Fruit fly (Drosophila melanogaster) whole organism, embryonic: Measurements from ENCODE around the gene CG14718.
A peak's percentile ranks its signal among the peaks of the same experiment; 100 is the strongest.

Experiments used
- Ada2b ChIP-seq: fragments of 200-800 bp; sonication (Bioruptor generic); IDR thresholded peaks from 2 replicates; pipeline ENCODE4 v1.3.6; 2022; ENCODE audit warnings: missing biosample characterization, missing genetic modification characterization
- Adf1 ChIP-seq: fragments of 200-800 bp; sonication (Bioruptor generic); IDR thresholded peaks from 2 replicates; pipeline ENCODE4 v1.3.6; 2022; ENCODE audit warnings: missing biosample characterization, missing genetic modification characterization
- CG1024 ChIP-seq: fragments of 200-800 bp; sonication (Bioruptor generic); IDR thresholded peaks from 2 replicates; pipeline ENCODE4 v1.3.6; 2022; ENCODE audit warnings: missing biosample characterization, missing genetic modification characterization
- CG12219 ChIP-seq: fragments of 200-800 bp; sonication (Bioruptor generic); optimal IDR thresholded peaks from 3 replicates; lab custom pipeline; 2018; ENCODE audit warnings: missing biosample characterization, mild to moderate bottlenecking, missing genetic modification characterization
- CG12659 ChIP-seq: fragments of 200-800 bp; sonication (Bioruptor generic); optimal IDR thresholded peaks from 3 replicates; lab custom pipeline; 2017; ENCODE audit warnings: mild to moderate bottlenecking, missing biosample characterization, missing genetic modification reagents, missing genetic modification characterization
- CG18599 ChIP-seq: fragments of 200-800 bp; sonication (Bioruptor generic); optimal IDR thresholded peaks from 3 replicates; lab custom pipeline; 2017; ENCODE audit warnings: missing biosample characterization, missing genetic modification characterization, mild to moderate bottlenecking, moderate library complexity, missing genetic modification reagents
- CG2678 ChIP-seq: fragments of 200-800 bp; sonication (Bioruptor generic); optimal IDR thresholded peaks from 3 replicates; lab custom pipeline; 2019; ENCODE audit warnings: missing biosample characterization, mild to moderate bottlenecking, missing genetic modification characterization, moderate library complexity
- CG30020 ChIP-seq: fragments of 200-800 bp; optimal IDR thresholded peaks from 2 replicates; lab custom pipeline; 2019; ENCODE audit warnings: missing biosample characterization, mild to moderate bottlenecking, missing genetic modification characterization, moderate library complexity
- CG31224 ChIP-seq: fragments of 200-800 bp; sonication (Bioruptor generic); IDR thresholded peaks from 2 replicates; pipeline ENCODE4 v1.3.6; 2022; ENCODE audit warnings: missing biosample characterization, missing genetic modification characterization
- CG31365 ChIP-seq: fragments of 200-800 bp; sonication (Bioruptor generic); optimal IDR thresholded peaks from 2 replicates; lab custom pipeline; 2018; ENCODE audit warnings: missing biosample characterization, mild to moderate bottlenecking, missing genetic modification characterization
- CG32772 ChIP-seq: fragments of 200-800 bp; sonication (Bioruptor generic); IDR thresholded peaks from 2 replicates; pipeline ENCODE4 v1.3.6; 2022; ENCODE audit warnings: missing biosample characterization, missing genetic modification characterization
- CG33213 ChIP-seq: fragments of 200-800 bp; sonication (Bioruptor generic); optimal IDR thresholded peaks from 3 replicates; lab custom pipeline; 2016; ENCODE audit warnings: missing biosample characterization, missing genetic modification characterization
- CG43689 ChIP-seq: fragments of 200-800 bp; sonication (Bioruptor generic); IDR thresholded peaks from 2 replicates; pipeline ENCODE4 v1.3.6; 2022; ENCODE audit warnings: missing biosample characterization, missing genetic modification characterization
- CG5180 ChIP-seq: fragments of 200-800 bp; sonication (Bioruptor generic); optimal IDR thresholded peaks from 3 replicates; lab custom pipeline; 2017; ENCODE audit warnings: missing biosample characterization, missing genetic modification characterization, mild to moderate bottlenecking, moderate library complexity, missing genetic modification reagents
- CG6683 ChIP-seq: fragments of 200-800 bp; sonication (Bioruptor generic); optimal IDR thresholded peaks from 2 replicates; lab custom pipeline; 2017; ENCODE audit warnings: missing biosample characterization, mild to moderate bottlenecking, missing genetic modification characterization, missing genetic modification reagents
- CG8765 ChIP-seq: fragments of 200-800 bp; sonication (Bioruptor generic); IDR thresholded peaks from 2 replicates; pipeline ENCODE4 v1.3.6; 2022; ENCODE audit warnings: missing biosample characterization, missing genetic modification characterization
- CG9727 ChIP-seq: fragments of 200-800 bp; sonication (Bioruptor generic); optimal IDR thresholded peaks from 3 replicates; lab custom pipeline; 2017; ENCODE audit warnings: missing biosample characterization, mild to moderate bottlenecking, missing genetic modification characterization
- D ChIP-seq, 2 experiments: fragments of 200-800 bp in 1 of 2; fragments of >200 bp in 1 of 2; sonication (Bioruptor generic) in 1 of 2; optimal IDR thresholded peaks; 2 replicates in 1 of 2; 3 replicates in 1 of 2; lab custom pipeline; 2017; ENCODE audit warnings: mild to moderate bottlenecking in 1 of 2, missing biosample characterization in 1 of 2, missing genetic modification characterization in 1 of 2, missing genetic modification reagents in 1 of 2
- D19B ChIP-seq: fragments of 200-800 bp; sonication (Bioruptor generic); optimal IDR thresholded peaks from 2 replicates; lab custom pipeline; 2017; ENCODE audit warnings: missing biosample characterization, mild to moderate bottlenecking, missing genetic modification characterization
- Doc2 ChIP-seq: fragments of 200-800 bp; sonication (Bioruptor generic); IDR thresholded peaks from 2 replicates; pipeline ENCODE4 v1.3.6; 2022; ENCODE audit warnings: missing biosample characterization, missing genetic modification characterization
- GATAe ChIP-seq: fragments of 200-800 bp; sonication (Bioruptor generic); conservative IDR thresholded peaks from 2 replicates; pipeline ENCODE4 v1.3.6; 2022; ENCODE audit warnings: missing biosample characterization, missing genetic modification characterization
- Mrtf ChIP-seq: fragments of 200-800 bp; sonication (Bioruptor generic); IDR thresholded peaks from 3 replicates; pipeline ENCODE4 v1.3.6; 2022; ENCODE audit warnings: missing biosample characterization, missing genetic modification characterization
- Nf-YA ChIP-seq: fragments of 200-800 bp; sonication (Bioruptor generic); IDR thresholded peaks from 2 replicates; pipeline ENCODE4 v1.3.6; 2022; ENCODE audit warnings: missing biosample characterization, missing genetic modification characterization
- Oaz ChIP-seq: fragments of 200-800 bp; sonication (Bioruptor generic); IDR thresholded peaks from 2 replicates; pipeline ENCODE4 v1.3.6; 2022; ENCODE audit warnings: missing biosample characterization, missing genetic modification characterization
- Rfx ChIP-seq: fragments of 200-800 bp; sonication (Bioruptor generic); IDR thresholded peaks from 2 replicates; pipeline ENCODE4 v1.3.6; 2022; ENCODE audit warnings: missing biosample characterization, missing genetic modification characterization
- Rx ChIP-seq: fragments of 200-800 bp; sonication (Bioruptor generic); IDR thresholded peaks from 2 replicates; pipeline ENCODE4 v1.3.6; 2022; ENCODE audit warnings: missing biosample characterization, missing genetic modification characterization
- Taf1 ChIP-seq: fragments of 200-800 bp; sonication (Bioruptor generic); IDR thresholded peaks from 2 replicates; pipeline ENCODE4 v1.3.6; 2022; ENCODE audit warnings: missing biosample characterization, missing genetic modification characterization
- abd-A ChIP-seq: fragments of 200-800 bp; sonication (Bioruptor generic); optimal IDR thresholded peaks from 3 replicates; lab custom pipeline; 2019; ENCODE audit warnings: missing biosample characterization, mild to moderate bottlenecking, missing genetic modification characterization, moderate library complexity
- bcd ChIP-seq: fragments of 200-800 bp; sonication (Bioruptor generic); optimal IDR thresholded peaks from 2 replicates; lab custom pipeline; 2017; ENCODE audit warnings: missing biosample characterization, mild to moderate bottlenecking, missing genetic modification characterization
- bsh ChIP-seq, 2 experiments: fragments of 200-800 bp; sonication (Bioruptor generic); optimal IDR thresholded peaks; 2 replicates each; lab custom pipeline; 2017 to 2018; ENCODE audit warnings: mild to moderate bottlenecking in 2 of 2, missing biosample characterization in 2 of 2, missing genetic modification characterization in 2 of 2, moderate library complexity in 1 of 2
- cato ChIP-seq: fragments of 200-800 bp; sonication (Bioruptor generic); optimal IDR thresholded peaks from 2 replicates; lab custom pipeline; 2016; ENCODE audit warnings: missing biosample characterization, missing genetic modification characterization, borderline replicate concordance
- chm ChIP-seq: fragments of 200-800 bp; sonication (Bioruptor generic); IDR thresholded peaks from 2 replicates; pipeline ENCODE4 v1.3.6; 2022; ENCODE audit warnings: missing biosample characterization, missing genetic modification characterization
- croc ChIP-seq: fragments of 200-800 bp; sonication (Bioruptor generic); conservative IDR thresholded peaks from 3 replicates; pipeline ENCODE4 v1.3.6; 2022; ENCODE audit warnings: missing biosample characterization, missing genetic modification characterization
- crol ChIP-seq: fragments of 200-800 bp; sonication (Bioruptor generic); IDR thresholded peaks from 2 replicates; pipeline ENCODE4 v1.3.6; 2022; ENCODE audit warnings: missing biosample characterization, missing genetic modification characterization
- disco-r ChIP-seq: fragments of 200-800 bp; sonication (Bioruptor generic); optimal IDR thresholded peaks from 2 replicates; lab custom pipeline; 2016; ENCODE audit warnings: missing biosample characterization, missing genetic modification characterization
- fd3F ChIP-seq: fragments of 200-800 bp; sonication (Bioruptor generic); optimal IDR thresholded peaks from 2 replicates; lab custom pipeline; 2018; ENCODE audit warnings: missing biosample characterization, mild to moderate bottlenecking, missing genetic modification characterization, moderate library complexity
- grau ChIP-seq: fragments of 200-800 bp; optimal IDR thresholded peaks from 3 replicates; lab custom pipeline; 2019; ENCODE audit warnings: missing biosample characterization, mild to moderate bottlenecking, missing genetic modification characterization, moderate library complexity
- grn ChIP-seq: fragments of 200-800 bp; sonication (Bioruptor generic); optimal IDR thresholded peaks from 3 replicates; lab custom pipeline; 2017; ENCODE audit warnings: missing biosample characterization, missing genetic modification characterization
- hkb ChIP-seq, 2 experiments: fragments of 200-800 bp in 1 of 2; fragments of >200 bp in 1 of 2; sonication (Bioruptor generic) in 1 of 2; IDR thresholded peaks in 1 of 2; optimal IDR thresholded peaks in 1 of 2; 2 replicates each; pipeline versions ENCODE4 v1.3.6 to Lab custom; 2017 to 2022; ENCODE audit warnings: missing biosample characterization in 1 of 2, missing genetic modification characterization in 1 of 2
- insv ChIP-seq, 2 experiments: fragments of 200-800 bp; sonication (Bioruptor generic); optimal IDR thresholded peaks; 3 replicates each; lab custom pipeline; 2016 to 2018; ENCODE audit warnings: missing biosample characterization in 2 of 2, missing genetic modification characterization in 2 of 2
- nerfin-2 ChIP-seq: fragments of 200-800 bp; sonication (Bioruptor generic); IDR thresholded peaks from 2 replicates; pipeline ENCODE4 v1.3.6; 2022; ENCODE audit warnings: missing biosample characterization, missing genetic modification characterization; ENCODE audit not compliant: partially characterized antibody
- p53 ChIP-seq: fragments of 200-800 bp; sonication (Bioruptor generic); optimal IDR thresholded peaks from 2 replicates; lab custom pipeline; 2016; ENCODE audit warnings: missing biosample characterization, missing genetic modification characterization
- phol ChIP-seq: fragments of 200-800 bp; sonication (Bioruptor generic); optimal IDR thresholded peaks from 3 replicates; lab custom pipeline; 2018; ENCODE audit warnings: missing biosample characterization, mild to moderate bottlenecking, missing genetic modification characterization, moderate library complexity
- sens ChIP-seq: fragments of 200-800 bp; sonication (Bioruptor generic); peaks from one replicate; lab custom pipeline; 2016; ENCODE audit warnings: missing biosample characterization, missing genetic modification characterization
- tap ChIP-seq: fragments of 200-800 bp; optimal IDR thresholded peaks from 3 replicates; lab custom pipeline; 2019; ENCODE audit warnings: missing biosample characterization, mild to moderate bottlenecking, missing genetic modification characterization, moderate library complexity
- twi ChIP-seq: fragments of 200-800 bp; optimal IDR thresholded peaks from 2 replicates; lab custom pipeline; 2019; ENCODE audit warnings: missing biosample characterization, mild to moderate bottlenecking, missing genetic modification characterization, moderate library complexity
- yki ChIP-seq: fragments of >200 bp; optimal IDR thresholded peaks from 3 replicates; lab custom pipeline; 2018
- z ChIP-seq: fragments of 200-800 bp; sonication (Bioruptor generic); IDR thresholded peaks from 3 replicates; pipeline ENCODE4 v1.3.6; 2022; ENCODE audit warnings: missing biosample characterization, missing genetic modification characterization
- zen2 ChIP-seq: fragments of 200-800 bp; sonication (Bioruptor generic); IDR thresholded peaks from 3 replicates; pipeline ENCODE4 v1.3.6; 2022; ENCODE audit warnings: missing biosample characterization, missing genetic modification characterization; ENCODE audit not compliant: partially characterized antibody

The CG14718 gene

DNA sequence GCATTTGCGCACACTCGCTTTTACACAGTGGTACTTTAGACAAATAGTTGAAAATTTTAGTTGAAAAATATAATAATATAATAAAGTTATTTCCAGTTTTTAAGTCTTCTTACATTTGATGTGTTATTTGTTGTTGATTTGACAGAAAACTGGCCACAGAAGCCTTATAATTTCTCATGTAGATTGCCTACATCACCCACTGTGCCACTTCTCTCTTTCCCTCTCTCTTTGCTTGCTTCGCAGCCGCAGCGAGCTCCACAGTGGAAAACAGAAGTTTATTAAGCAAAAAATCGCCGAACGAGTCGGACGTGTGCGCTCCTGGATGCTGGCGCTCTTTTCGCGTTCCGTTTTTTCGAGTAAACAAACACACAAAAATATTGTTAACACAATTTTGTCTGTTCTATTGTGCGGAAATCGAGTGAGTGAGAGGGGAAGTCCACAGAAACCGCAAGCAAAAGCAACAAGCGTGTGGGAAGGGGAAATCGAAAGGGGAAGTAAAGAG is 44.5 kb upstream of the CG14718 start, which contains the start of gene CG42327 (continued):
- peak; percentile 53 for TF ChIP-seq CG33213 (GFP tag; lab: Kevin White, UChicago)
- TF ChIP-seq CG43689 (GFP tag; lab: Robert Waterston, UW), result peak; percentile 80
- TF ChIP-seq D19B, result peak; percentile 68
- peak; percentile 91 for TF ChIP-seq grau (tag; lab: Kevin White, UChicago)
- peak; percentile 90 for TF ChIP-seq cato (GFP tag; lab: Kevin White, UChicago)
- peak; percentile 94 for TF ChIP-seq CG32772 (GFP tag; lab: Robert Waterston, UW)
- TF ChIP-seq sens, result peak; percentile 99
- peak; percentile 94 for TF ChIP-seq phol (tag; lab: Kevin White, UChicago)
- no peak for TF ChIP-seq zen2 (GFP tag; lab: Robert Waterston, UW)
- TF ChIP-seq z (GFP tag; lab: Robert Waterston, UW), result no peak; the same call in 1 of the 3 replicates
- no peak for TF ChIP-seq grn (GFP tag; lab: Kevin White, UChicago)
- peak; percentile 95 for TF ChIP-seq CG9727 (GFP tag; lab: Kevin White, UChicago)
- peak; percentile 95 for TF ChIP-seq CG12659
- TF ChIP-seq GATAe (GFP tag; lab: Robert Waterston, UW), result peak; percentile 45; the same call in 1 of the 2 replicates
- TF ChIP-seq insv (GFP tag; optimal IDR thresholded peaks at IDR 0.05; lab: Kevin White, UChicago), result peak in 1 of 2 experiments; percentile 44
- peak; percentile 89 for TF ChIP-seq CG8765
- TF ChIP-seq D (optimal IDR thresholded peaks at IDR 0.05; lab: Kevin White, UChicago), result no peak
- TF ChIP-seq D (GFP tag; optimal IDR thresholded peaks at IDR 0.05; lab: Kevin White, UChicago), result peak; percentile 91
- TF ChIP-seq croc (GFP tag; lab: Robert Waterston, UW), result peak; percentile 88
- peak; percentile 72 for TF ChIP-seq twi (tag; lab: Kevin White, UChicago)
- TF ChIP-seq Nf-YA (GFP tag; lab: Robert Waterston, UW), result peak; percentile 96
- peak; percentile 68 for TF ChIP-seq Adf1
- TF ChIP-seq yki, result no peak
- TF ChIP-seq crol (GFP tag; lab: Robert Waterston, UW), result peak; percentile 77
- TF ChIP-seq chm (GFP tag; lab: Robert Waterston, UW), result peak; percentile 98
- TF ChIP-seq CG5180 (GFP tag; lab: Kevin White, UChicago), result peak; percentile 75
- peak; percentile 54 for TF ChIP-seq CG31365 (tag; lab: Kevin White, UChicago)
- TF ChIP-seq CG1024 (GFP tag; lab: Robert Waterston, UW), result peak; percentile 91
- TF ChIP-seq Doc2, result peak; percentile 85
- TF ChIP-seq hkb (optimal IDR thresholded peaks at IDR 0.05; lab: Kevin White, UChicago), result no peak
- peak; percentile 98 for TF ChIP-seq hkb (GFP tag; IDR thresholded peaks at IDR 0.05; lab: Robert Waterston, UW)
- peak; percentile 55 for TF ChIP-seq p53
- TF ChIP-seq bsh (GFP tag; optimal IDR thresholded peaks at IDR 0.05; lab: Kevin White, UChicago), result peak; percentile 91 to 98
- peak; percentile 86 for TF ChIP-seq Oaz (GFP tag; lab: Robert Waterston, UW)
- peak; percentile 65 for TF ChIP-seq disco-r (GFP tag; lab: Kevin White, UChicago)
- TF ChIP-seq Ada2b (GFP tag; lab: Robert Waterston, UW), result peak; percentile 95
- peak; percentile 90 for TF ChIP-seq Rfx
- peak; percentile 94 for TF ChIP-seq bcd (GFP tag; lab: Kevin White, UChicago)
- peak; percentile 88 for TF ChIP-seq CG6683 (GFP tag; lab: Kevin White, UChicago)
- peak; percentile 69 for TF ChIP-seq CG30020 (tag; lab: Kevin White, UChicago)
- peak; percentile 91 for TF ChIP-seq CG2678 (tag; lab: Kevin White, UChicago)
- peak; percentile 58; the same call in 1 of the 2 replicates for TF ChIP-seq Taf1 (GFP tag; lab: Robert Waterston, UW)
- TF ChIP-seq Rx (GFP tag; lab: Robert Waterston, UW), result peak; percentile 94
- peak; percentile 86 for TF ChIP-seq Mrtf (GFP tag; lab: Robert Waterston, UW)
- TF ChIP-seq CG18599 (GFP tag; lab: Kevin White, UChicago), result peak; percentile 95
- peak; percentile 58 for TF ChIP-seq abd-A
- peak; percentile 83 for TF ChIP-seq CG31224 (GFP tag; lab: Robert Waterston, UW)
- TF ChIP-seq tap (tag; lab: Kevin White, UChicago), result peak; percentile 93
- TF ChIP-seq fd3F (GFP tag; lab: Kevin White, UChicago), result peak; percentile 70
- peak; percentile 66 for TF ChIP-seq nerfin-2 (GFP tag; lab: Robert Waterston, UW)
- TF ChIP-seq CG12219, result peak; percentile 90
